Fruit fly (Drosophila melanogaster) whole organism, prepupa: ENCODE results near the gene hll.

Experiments
- CG10669 ChIP-seq: fragments of 200-800 bp; sonication (Bioruptor generic); optimal IDR thresholded peaks from 3 replicates; lab custom pipeline; 2018; ENCODE audit warnings: missing biosample characterization, mild to moderate bottlenecking, missing genetic modification characterization, moderate library complexity
- CG11294 ChIP-seq: fragments of 200-800 bp; sonication (Bioruptor generic); IDR thresholded peaks from 2 replicates; pipeline ENCODE4 v1.3.6; 2022; ENCODE audit warnings: missing biosample characterization, missing genetic modification characterization
- CG11902 ChIP-seq: fragments of 200-800 bp; sonication (Bioruptor generic); optimal IDR thresholded peaks from 3 replicates; lab custom pipeline; 2016; ENCODE audit warnings: missing biosample characterization, missing genetic modification characterization
- CG15336 ChIP-seq: fragments of 200-800 bp; sonication (Bioruptor generic); IDR thresholded peaks from 2 replicates; pipeline ENCODE4 v1.3.6; 2022; ENCODE audit warnings: missing biosample characterization, missing genetic modification characterization
- CG1621 ChIP-seq: fragments of 200-800 bp; sonication (Bioruptor generic); optimal IDR thresholded peaks from 3 replicates; lab custom pipeline; 2018; ENCODE audit warnings: missing biosample characterization, mild to moderate bottlenecking, missing genetic modification characterization
- CG16779 ChIP-seq: fragments of 200-800 bp; sonication (Bioruptor generic); optimal IDR thresholded peaks from 3 replicates; lab custom pipeline; 2017; ENCODE audit warnings: missing biosample characterization, mild to moderate bottlenecking, missing genetic modification characterization
- CG4318 ChIP-seq: fragments of 200-800 bp; sonication (Bioruptor generic); optimal IDR thresholded peaks from 3 replicates; lab custom pipeline; 2017; ENCODE audit warnings: missing biosample characterization, mild to moderate bottlenecking, missing genetic modification characterization
- CG6163 ChIP-seq: fragments of 200-800 bp; sonication (Bioruptor generic); IDR thresholded peaks from 3 replicates; pipeline ENCODE4 v1.3.6; 2022; ENCODE audit warnings: missing biosample characterization, missing genetic modification characterization
- CG6276 ChIP-seq: fragments of 200-800 bp; sonication (Bioruptor generic); optimal IDR thresholded peaks from 2 replicates; lab custom pipeline; 2017; ENCODE audit warnings: missing biosample characterization, mild to moderate bottlenecking, missing genetic modification characterization
- CG6792 ChIP-seq: fragments of 200-800 bp; sonication (Bioruptor generic); optimal IDR thresholded peaks from 3 replicates; lab custom pipeline; 2016; ENCODE audit warnings: missing biosample characterization, missing genetic modification characterization
- CG8119 ChIP-seq: fragments of 200-800 bp; sonication (Bioruptor generic); IDR thresholded peaks from 3 replicates; pipeline ENCODE4 v1.3.6; 2022; ENCODE audit warnings: missing biosample characterization, missing genetic modification characterization
- CG8632 ChIP-seq: fragments of 200-800 bp; sonication (Bioruptor generic); optimal IDR thresholded peaks from 3 replicates; lab custom pipeline; 2016; ENCODE audit warnings: missing biosample characterization, missing genetic modification characterization
- CG9139 ChIP-seq: fragments of 200-800 bp; sonication (Bioruptor generic); optimal IDR thresholded peaks from 3 replicates; lab custom pipeline; 2017; ENCODE audit warnings: missing biosample characterization, mild to moderate bottlenecking, missing genetic modification characterization
- Eip75B ChIP-seq: fragments of 200-800 bp; sonication (Bioruptor generic); optimal IDR thresholded peaks from 3 replicates; lab custom pipeline; 2016; ENCODE audit warnings: missing biosample characterization, missing genetic modification characterization
- Eip78C ChIP-seq: fragments of 200-800 bp; sonication (Bioruptor generic); peaks from one replicate; lab custom pipeline; 2016; ENCODE audit warnings: missing biosample characterization, missing genetic modification characterization
- Ets96B ChIP-seq: fragments of 200-800 bp; optimal IDR thresholded peaks from 2 replicates; lab custom pipeline; 2019; ENCODE audit warnings: missing biosample characterization, mild to moderate bottlenecking, missing genetic modification characterization, moderate library complexity
- Hr38 ChIP-seq: sonication (Bioruptor generic); optimal IDR thresholded peaks from 2 replicates; lab custom pipeline; 2016; ENCODE audit warnings: missing biosample characterization, missing genetic modification characterization
- Lpt ChIP-seq: fragments of 200-800 bp; sonication (Bioruptor generic); optimal IDR thresholded peaks from 3 replicates; lab custom pipeline; 2016; ENCODE audit warnings: missing biosample characterization, missing genetic modification characterization
- OdsH ChIP-seq: fragments of 200-800 bp; sonication (Bioruptor generic); optimal IDR thresholded peaks from 3 replicates; lab custom pipeline; 2016; ENCODE audit warnings: missing biosample characterization, missing genetic modification characterization
- Sox102F ChIP-seq: fragments of 200-800 bp; sonication (Bioruptor generic); optimal IDR thresholded peaks from 2 replicates; lab custom pipeline; 2016; ENCODE audit warnings: missing biosample characterization, mild to moderate bottlenecking, missing genetic modification characterization
- Sox14 ChIP-seq: fragments of 200-800 bp; sonication (Bioruptor generic); optimal IDR thresholded peaks from 3 replicates; lab custom pipeline; 2016; ENCODE audit warnings: missing biosample characterization, missing genetic modification characterization
- achi ChIP-seq: fragments of 200-800 bp; sonication (Bioruptor generic); optimal IDR thresholded peaks from 3 replicates; lab custom pipeline; 2016; ENCODE audit warnings: missing biosample characterization, missing genetic modification characterization
- dac ChIP-seq: fragments of 200-800 bp; sonication (Bioruptor generic); optimal IDR thresholded peaks from 2 replicates; lab custom pipeline; 2017; ENCODE audit warnings: missing biosample characterization, mild to moderate bottlenecking, missing genetic modification characterization
- dsx ChIP-seq: fragments of 200-800 bp; optimal IDR thresholded peaks from 3 replicates; lab custom pipeline; 2019; ENCODE audit warnings: missing biosample characterization, mild to moderate bottlenecking, missing genetic modification characterization, moderate library complexity; ENCODE audit not compliant: poor library complexity, severe bottlenecking
- esn ChIP-seq: fragments of 200-800 bp; sonication (Bioruptor generic); optimal IDR thresholded peaks from 2 replicates; lab custom pipeline; 2016; ENCODE audit warnings: missing biosample characterization, mild to moderate bottlenecking, missing genetic modification characterization, moderate library complexity
- fd59A ChIP-seq: fragments of 200-800 bp; sonication (Bioruptor generic); optimal IDR thresholded peaks from 2 replicates; lab custom pipeline; 2017; ENCODE audit warnings: missing biosample characterization, mild to moderate bottlenecking, missing genetic modification characterization, missing genetic modification reagents
- fkh ChIP-seq: fragments of 200-800 bp; sonication (Bioruptor generic); optimal IDR thresholded peaks from 3 replicates; lab custom pipeline; 2017; ENCODE audit warnings: missing biosample characterization, mild to moderate bottlenecking, missing genetic modification characterization, moderate library complexity
- lz ChIP-seq: fragments of 200-800 bp; sonication (Bioruptor generic); optimal IDR thresholded peaks from 3 replicates; lab custom pipeline; 2016; ENCODE audit warnings: missing biosample characterization, missing genetic modification characterization
- ss ChIP-seq, 2 experiments: fragments of 200-800 bp; sonication (Bioruptor generic); optimal IDR thresholded peaks; 2 replicates in 1 of 2; 3 replicates in 1 of 2; lab custom pipeline; 2017 to 2018; ENCODE audit warnings: mild to moderate bottlenecking in 2 of 2, missing biosample characterization in 2 of 2, missing genetic modification characterization in 2 of 2, moderate library complexity in 1 of 2
- svp ChIP-seq: fragments of 200-800 bp; sonication (Bioruptor generic); peaks from one replicate; lab custom pipeline; 2016; ENCODE audit warnings: missing biosample characterization, missing genetic modification characterization
- topi ChIP-seq: fragments of 200-800 bp; sonication (Bioruptor generic); optimal IDR thresholded peaks from 3 replicates; lab custom pipeline; 2016; ENCODE audit warnings: missing biosample characterization, missing genetic modification characterization
- vri ChIP-seq: fragments of 200-800 bp; sonication (Bioruptor generic); optimal IDR thresholded peaks from 3 replicates; lab custom pipeline; 2016; ENCODE audit warnings: missing biosample characterization, mild to moderate bottlenecking, missing genetic modification characterization

hll gene

dm6 chr2L:14025485-14025933 is 1.3 kb upstream of the hll start:
- peak; percentile 55 for TF ChIP-seq vri (GFP tag; lab: Kevin White, UChicago)
- TF ChIP-seq CG4318 (GFP tag; lab: Kevin White, UChicago): no peak
- peak; percentile 63 for TF ChIP-seq CG6276 (GFP tag; lab: Kevin White, UChicago)
- no peak for TF ChIP-seq esn
- peak; percentile 41; the same call in 1 of the 3 replicates for TF ChIP-seq CG6163 (GFP tag; lab: Robert Waterston, UW)
- TF ChIP-seq svp: peak; percentile 76
- peak; percentile 56 for TF ChIP-seq Eip78C (GFP tag; lab: Kevin White, UChicago)
- peak; percentile 38; the same call in 1 of the 3 replicates for TF ChIP-seq CG8119
- TF ChIP-seq Sox14: no peak
- TF ChIP-seq CG11294: no peak
- no peak for TF ChIP-seq OdsH (GFP tag; lab: Kevin White, UChicago)
- TF ChIP-seq CG11902 (GFP tag; lab: Kevin White, UChicago): no peak
- peak; percentile 37 for TF ChIP-seq Sox102F (GFP tag; lab: Kevin White, UChicago)
- TF ChIP-seq, all 60 proteins: peak for 7

dm6 chr2L:14029235-14029634 is 2.4 kb downstream of the hll start:
- TF ChIP-seq CG4318 (GFP tag; lab: Kevin White, UChicago): no peak
- no peak for TF ChIP-seq lz
- TF ChIP-seq dsx (GFP tag; lab: Kevin White, UChicago): peak; percentile 67
- TF ChIP-seq svp: peak; percentile 95

dm6 chr2L:14031439-14031838 is 4.6 kb downstream of the hll start, which contains the start of gene CG18095:
Gene CG18095 (minus strand): TSS chr2L:14031539.
- TF ChIP-seq CG15336 (GFP tag; lab: Robert Waterston, UW) (no peak), Sox14 (no peak), fd59A (no peak), topi (no peak), achi (GFP tag; lab: Kevin White, UChicago) (no peak), dac (GFP tag; lab: Kevin White, UChicago) (no peak), CG9139 (no peak), CG11294 (no peak), CG8632 (GFP tag; lab: Kevin White, UChicago) (no peak), CG6792 (no peak), CG1621 (tag; lab: Kevin White, UChicago) (no peak)

dm6 chr2L:14038718-14039117 is 11.9 kb downstream of the hll start:
- TF ChIP-seq fkh (GFP tag; lab: Kevin White, UChicago) (no peak), Eip78C (GFP tag; lab: Kevin White, UChicago) (peak; percentile 2)

dm6 chr2L:14039936-14040483 is 13.2 kb downstream of the hll start, which contains the start of gene nAChRalpha5:
Gene nAChRalpha5 (plus strand): TSS chr2L:14040170.
- TF ChIP-seq CG8632 (GFP tag; lab: Kevin White, UChicago): no peak
- peak; percentile 17 for TF ChIP-seq svp
- no peak for TF ChIP-seq fkh (GFP tag; lab: Kevin White, UChicago)

- TF ChIP-seq dac (GFP tag; lab: Kevin White, UChicago) (no peak), fd59A (no peak), CG10669 (GFP tag; lab: Kevin White, UChicago) (no peak), lz (no peak), Sox102F (GFP tag; lab: Kevin White, UChicago) (no peak), Eip78C (GFP tag; lab: Kevin White, UChicago) (no peak), Eip75B (GFP tag; lab: Kevin White, UChicago) (no peak), Lpt (GFP tag; lab: Kevin White, UChicago) (no peak), Ets96B (tag; lab: Kevin White, UChicago) (no peak), CG8119 (no peak), CG1621 (tag; lab: Kevin White, UChicago) (no peak), CG16779 (tag; lab: Kevin White, UChicago) (no peak), CG6276 (GFP tag; lab: Kevin White, UChicago) (no peak), achi (GFP tag; lab: Kevin White, UChicago) (no peak), ss (GFP tag; optimal IDR thresholded peaks at IDR 0.05; lab: Kevin White, UChicago) (no peak), Hr38 (GFP tag; lab: Kevin White, UChicago) (no peak)
These were observed 18.9 kb downstream of the hll start for dm6 chr2L:14045562-14046196.
